Worm (Caenorhabditis elegans) whole organism, mixed stage, embryonic: ENCODE data around the gene F14B8.4.

Experiments
- M03D4.4 ChIP-seq: sonication (generic microtip); optimal IDR thresholded peaks from 2 replicates; lab custom pipeline; 2017; ENCODE audit warnings: mild to moderate bottlenecking, missing genetic modification characterization, missing compliant biosample characterization
- bed-3 ChIP-seq: fragments of 200-800 bp; sonication (Bioruptor generic); optimal IDR thresholded peaks from 3 replicates; lab custom pipeline; 2018; ENCODE audit warnings: mild to moderate bottlenecking, missing genetic modification characterization, moderate library complexity, missing compliant biosample characterization
- blmp-1 ChIP-seq: fragments of 150-350 bp; optimal IDR thresholded peaks from 2 replicates; lab custom pipeline; 2014; ENCODE audit warnings: missing biosample characterization, missing genetic modification characterization
- ceh-39 ChIP-seq: fragments of 150-350 bp; optimal IDR thresholded peaks from 2 replicates; lab custom pipeline; 2014; ENCODE audit warnings: missing biosample characterization, missing genetic modification characterization
- ceh-43 ChIP-seq: fragments of 200-800 bp; sonication (Bioruptor generic); optimal IDR thresholded peaks from 2 replicates; lab custom pipeline; 2018; ENCODE audit warnings: mild to moderate bottlenecking, missing genetic modification characterization, moderate library complexity, missing compliant biosample characterization
- ceh-83 ChIP-seq: fragments of 200-800 bp; sonication (Bioruptor generic); optimal IDR thresholded peaks from 2 replicates; lab custom pipeline; 2018; ENCODE audit warnings: mild to moderate bottlenecking, missing genetic modification characterization, missing compliant biosample characterization
- ces-1 ChIP-seq: fragments of 150-350 bp; optimal IDR thresholded peaks from 2 replicates; lab custom pipeline; 2014; ENCODE audit warnings: missing biosample characterization, missing genetic modification reagents, missing genetic modification characterization
- cnd-1 ChIP-seq: fragments of 200-800 bp; sonication (Bioruptor generic); optimal IDR thresholded peaks from 2 replicates; lab custom pipeline; 2018; ENCODE audit warnings: mild to moderate bottlenecking, missing genetic modification characterization, missing compliant biosample characterization
- drap-1 ChIP-seq: fragments of 200-800 bp; sonication (Bioruptor generic); optimal IDR thresholded peaks from 3 replicates; lab custom pipeline; 2018; ENCODE audit warnings: mild to moderate bottlenecking, missing genetic modification characterization, missing compliant biosample characterization
- elt-1 ChIP-seq: sonication (generic microtip); optimal IDR thresholded peaks from 2 replicates; lab custom pipeline; 2017; ENCODE audit warnings: missing genetic modification characterization, mild to moderate bottlenecking, missing compliant biosample characterization, antibody characterized with exemption, moderate library complexity, borderline replicate concordance; ENCODE audit not compliant: insufficient read depth
- elt-3 ChIP-seq: fragments of 150-350 bp; optimal IDR thresholded peaks from 2 replicates; lab custom pipeline; 2014; ENCODE audit warnings: missing biosample characterization, missing genetic modification characterization
- flh-1 ChIP-seq: fragments of 200-800 bp; sonication (Bioruptor generic); optimal IDR thresholded peaks from 2 replicates; lab custom pipeline; 2018; ENCODE audit warnings: mild to moderate bottlenecking, missing genetic modification characterization, moderate library complexity, missing compliant biosample characterization
- ham-2 ChIP-seq: fragments of 200-800 bp; sonication (Bioruptor generic); optimal IDR thresholded peaks from 2 replicates; lab custom pipeline; 2018; ENCODE audit warnings: mild to moderate bottlenecking, missing genetic modification characterization, missing compliant biosample characterization
- hlh-1 ChIP-seq: fragments of 150-350 bp; optimal IDR thresholded peaks from 2 replicates; lab custom pipeline; 2014; ENCODE audit warnings: missing biosample characterization, missing genetic modification reagents, missing genetic modification characterization
- lin-13 ChIP-seq: fragments of 150-350 bp; optimal IDR thresholded peaks from 2 replicates; lab custom pipeline; 2014; ENCODE audit warnings: missing biosample characterization, missing genetic modification characterization
- lin-32 ChIP-seq: fragments of 200-800 bp; sonication (Bioruptor generic); optimal IDR thresholded peaks from 2 replicates; lab custom pipeline; 2018; ENCODE audit warnings: mild to moderate bottlenecking, missing genetic modification characterization, missing compliant biosample characterization
- lsy-2 ChIP-seq: fragments of 150-350 bp; optimal IDR thresholded peaks from 2 replicates; lab custom pipeline; 2014; ENCODE audit warnings: missing biosample characterization, missing genetic modification characterization
- mab-5 ChIP-seq: fragments of 150-350 bp; optimal IDR thresholded peaks from 2 replicates; lab custom pipeline; 2014; ENCODE audit warnings: missing biosample characterization, missing genetic modification characterization
- mep-1 ChIP-seq: fragments of 150-350 bp; optimal IDR thresholded peaks from 2 replicates; lab custom pipeline; 2017; ENCODE audit warnings: missing biosample characterization, missing genetic modification reagents, missing genetic modification characterization, inconsistent platforms
- nhr-12 ChIP-seq: fragments of 150-350 bp; optimal IDR thresholded peaks from 2 replicates; lab custom pipeline; 2014; ENCODE audit warnings: missing biosample characterization, missing genetic modification characterization
- nhr-2 ChIP-seq: fragments of 150-350 bp; optimal IDR thresholded peaks from 2 replicates; lab custom pipeline; 2014; ENCODE audit warnings: missing biosample characterization, missing genetic modification characterization
- nhr-237 ChIP-seq: fragments of 150-350 bp; optimal IDR thresholded peaks from 2 replicates; lab custom pipeline; 2014; ENCODE audit warnings: missing biosample characterization, missing genetic modification characterization
- nhr-28 ChIP-seq: fragments of 150-350 bp; optimal IDR thresholded peaks from 2 replicates; lab custom pipeline; 2014; ENCODE audit warnings: missing biosample characterization, missing genetic modification characterization
- nhr-76 ChIP-seq: sonication (generic microtip); optimal IDR thresholded peaks from 2 replicates; lab custom pipeline; 2017; ENCODE audit warnings: missing biosample characterization, missing genetic modification characterization
- pha-4 ChIP-seq: fragments of 150-350 bp; optimal IDR thresholded peaks from 2 replicates; lab custom pipeline; 2018; ENCODE audit warnings: missing biosample characterization, missing genetic modification reagents, missing genetic modification characterization
- sem-2 ChIP-seq: fragments of 200-800 bp; sonication (Bioruptor generic); optimal IDR thresholded peaks from 2 replicates; lab custom pipeline; 2018; ENCODE audit warnings: mild to moderate bottlenecking, missing genetic modification characterization, missing compliant biosample characterization
- snpc-4 ChIP-seq: fragments of 150-350 bp; optimal IDR thresholded peaks from 2 replicates; lab custom pipeline; 2014; ENCODE audit warnings: missing biosample characterization, missing genetic modification characterization
- sptf-1 ChIP-seq: sonication (generic microtip); optimal IDR thresholded peaks from 2 replicates; lab custom pipeline; 2017; ENCODE audit warnings: mild to moderate bottlenecking, missing genetic modification characterization, moderate library complexity, missing compliant biosample characterization
- tbx-8 ChIP-seq: fragments of 200-800 bp; sonication (Bioruptor generic); optimal IDR thresholded peaks from 2 replicates; lab custom pipeline; 2018; ENCODE audit warnings: mild to moderate bottlenecking, missing genetic modification characterization, moderate library complexity, missing compliant biosample characterization
- unc-120 ChIP-seq: sonication (generic microtip); optimal IDR thresholded peaks from 2 replicates; lab custom pipeline; 2017; ENCODE audit warnings: missing genetic modification characterization, missing compliant biosample characterization; ENCODE audit not compliant: poor library complexity, severe bottlenecking
- unc-39 ChIP-seq: fragments of 150-350 bp; optimal IDR thresholded peaks from 2 replicates; lab custom pipeline; 2014; ENCODE audit warnings: missing biosample characterization, missing genetic modification characterization
- unc-62 ChIP-seq: fragments of 150-350 bp; optimal IDR thresholded peaks from 2 replicates; lab custom pipeline; 2014; ENCODE audit warnings: missing biosample characterization, missing genetic modification reagents, missing genetic modification characterization
- zip-8 ChIP-seq: fragments of 150-350 bp; optimal IDR thresholded peaks from 2 replicates; lab custom pipeline; 2014; ENCODE audit warnings: missing biosample characterization, missing genetic modification characterization
- ztf-11 ChIP-seq: fragments of 150-350 bp; optimal IDR thresholded peaks from 2 replicates; lab custom pipeline; 2014; ENCODE audit warnings: missing biosample characterization, missing genetic modification characterization

The F14B8.4 gene

DNA sequence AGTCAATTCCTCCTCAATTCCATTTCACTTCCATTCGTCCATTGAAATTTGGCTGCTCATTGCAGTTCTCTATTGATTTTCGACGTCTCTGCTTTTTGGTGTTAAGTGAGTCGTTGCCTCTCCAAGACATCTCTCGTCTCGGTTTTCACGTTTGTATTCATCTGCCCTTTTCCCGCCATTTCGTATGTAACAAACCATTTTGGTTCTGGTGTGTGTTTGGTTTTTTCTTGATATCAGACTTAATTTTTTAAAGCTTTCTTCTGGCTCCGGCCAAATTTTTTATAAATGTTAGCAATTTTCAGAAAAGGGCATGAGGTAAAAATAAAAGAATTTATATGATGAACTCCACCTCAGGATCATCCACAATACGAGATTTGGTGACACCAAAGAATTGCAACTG, 35.7 kb upstream of the F14B8.4 start, which contains the start of gene C16E9.2:
C16E9.2 (plus strand) TSS at position 301 of the 400 bp plus-strand sequence.
- TF ChIP-seq lin-32: no peak
- no peak for TF ChIP-seq nhr-76 (tag; lab: Kevin White, UChicago)
- TF ChIP-seq ztf-11 (tag; lab: Kevin White, UChicago): no peak
- no peak for TF ChIP-seq bed-3 (GFP tag; lab: Kevin White, UChicago)
- TF ChIP-seq ceh-39 (tag; lab: Kevin White, UChicago): no peak
- TF ChIP-seq nhr-28 (tag; lab: Kevin White, UChicago): no peak
- TF ChIP-seq M03D4.4 (tag; lab: Kevin White, UChicago): no peak

- no peak for TF ChIP-seq unc-39
- TF ChIP-seq lin-13: no peak
- TF ChIP-seq nhr-2 (tag; lab: Kevin White, UChicago): no peak
- TF ChIP-seq nhr-76 (tag; lab: Kevin White, UChicago): no peak
- TF ChIP-seq sem-2 (GFP tag; lab: Kevin White, UChicago): no peak
- peak; percentile 27 for TF ChIP-seq mep-1 (tag; lab: Kevin White, UChicago)
- TF ChIP-seq lin-32: no peak
- no peak for TF ChIP-seq unc-120 (tag; lab: Kevin White, UChicago)
- TF ChIP-seq lsy-2 (tag; lab: Kevin White, UChicago): peak; percentile 19
- TF ChIP-seq sptf-1 (tag; lab: Kevin White, UChicago): no peak
- TF ChIP-seq bed-3 (GFP tag; lab: Kevin White, UChicago): no peak
- no peak for TF ChIP-seq drap-1 (GFP tag; lab: Kevin White, UChicago)
- TF ChIP-seq flh-1 (GFP tag; lab: Kevin White, UChicago): no peak
- no peak for TF ChIP-seq snpc-4 (tag; lab: Kevin White, UChicago)
- no peak for TF ChIP-seq ceh-83
- TF ChIP-seq hlh-1 (tag; lab: Kevin White, UChicago): no peak
- no peak for TF ChIP-seq unc-62 (GFP tag; lab: Kevin White, UChicago)
- no peak for TF ChIP-seq M03D4.4 (tag; lab: Kevin White, UChicago)
- TF ChIP-seq ham-2 (GFP tag; lab: Kevin White, UChicago): no peak
- TF ChIP-seq pha-4: peak; percentile 3
- TF ChIP-seq blmp-1 (tag; lab: Kevin White, UChicago): peak; percentile 96
- no peak for TF ChIP-seq cnd-1
- no peak for TF ChIP-seq nhr-28 (tag; lab: Kevin White, UChicago)
- no peak for TF ChIP-seq elt-1 (tag; lab: Kevin White, UChicago)
- no peak for TF ChIP-seq ceh-43 (GFP tag; lab: Kevin White, UChicago)
- no peak for TF ChIP-seq elt-3 (tag; lab: Kevin White, UChicago)
- no peak for TF ChIP-seq nhr-12 (tag; lab: Kevin White, UChicago)
- no peak for TF ChIP-seq ceh-39 (tag; lab: Kevin White, UChicago)
- peak; percentile 62 for TF ChIP-seq ces-1 (GFP tag; lab: Kevin White, UChicago)
- no peak for TF ChIP-seq nhr-237
- no peak for TF ChIP-seq mab-5
- TF ChIP-seq ztf-11 (tag; lab: Kevin White, UChicago): no peak
- no peak for TF ChIP-seq zip-8 (tag; lab: Kevin White, UChicago)
These were observed 34.7 kb upstream of the F14B8.4 start for ce11 chrX:6934453-6934852.

DNA sequence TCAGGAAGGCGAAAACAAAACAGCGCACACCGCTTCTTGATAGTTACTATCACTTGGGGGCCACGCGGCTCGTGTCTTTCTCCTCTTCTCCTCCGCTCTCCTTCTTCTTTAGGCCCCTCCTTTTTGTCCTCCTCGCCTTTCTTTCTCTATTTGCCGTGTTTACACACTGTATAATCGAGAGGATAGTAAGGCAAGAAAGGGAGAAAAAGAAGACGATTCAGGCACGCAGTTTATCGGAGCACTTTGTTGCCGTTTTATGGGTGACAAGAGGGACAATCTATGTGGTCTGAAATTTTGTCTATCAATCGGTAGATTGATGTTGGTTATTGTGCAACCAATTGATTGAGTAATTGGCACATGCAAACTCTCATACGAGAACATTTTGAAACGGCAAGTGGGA, 32.4 kb upstream of the F14B8.4 start, which contains the start of gene F14B8.6:
F14B8.6 (minus strand) TSS at position 292 of the 400 bp plus-strand sequence.
- no peak for TF ChIP-seq tbx-8
- TF ChIP-seq pha-4: peak; percentile 69

ce11 chrX:6928578-6928977, 28.8 kb upstream of the F14B8.4 start, which contains the start of gene F14B8.5:
TSS of gene F14B8.5 (minus strand) at chrX:6928704.
- TF ChIP-seq ceh-83 (peak; percentile 38), snpc-4 (tag; lab: Kevin White, UChicago) (no peak)

ce11 chrX:6926952-6927351, 27.2 kb upstream of the F14B8.4 start:
- TF ChIP-seq elt-1 (tag; lab: Kevin White, UChicago) (no peak), pha-4 (peak; percentile 5)
